Worm (Caenorhabditis elegans): ENCODE results near the gene hsp-75.
A peak's percentile ranks its signal among the peaks of the same experiment; 100 is the strongest.

Gene hsp-75

ce11 chrIII:7192942-7193665, 33.4 kb downstream of the hsp-75 start, which contains the start of gene mec-14:
Gene mec-14 (minus strand): TSS chrIII:7192992.
- no peak for TF ChIP-seq sox-4 (tag; optimal IDR thresholded peaks at IDR 0.05)
- TF ChIP-seq unc-86 (tag; optimal IDR thresholded peaks at IDR 0.05) = peak; percentile 39
- no peak for TF ChIP-seq ets-5 (GFP tag; IDR thresholded peaks at IDR 0.05)
- TF ChIP-seq sptf-1 (tag; optimal IDR thresholded peaks at IDR 0.05) = no peak

ce11 chrIII:7189581-7190128, 36.9 kb downstream of the hsp-75 start, which contains the start of gene rps-21:
Gene rps-21 (minus strand): TSS chrIII:7189631.
- no peak for TF ChIP-seq ces-1 (GFP tag; optimal IDR thresholded peaks at IDR 0.05)
- no peak for TF ChIP-seq pag-3 (tag; optimal IDR thresholded peaks at IDR 0.05; ENCODE audit: borderline replicate concordance, insufficient read depth)
- no peak for TF ChIP-seq nhr-84 (tag; optimal IDR thresholded peaks at IDR 0.05)
- TF ChIP-seq fkh-10 (GFP tag; optimal IDR thresholded peaks at IDR 0.05) = peak; percentile 12
- peak; percentile 49 for TF ChIP-seq irx-1 (tag; optimal IDR thresholded peaks at IDR 0.05)
- peak; percentile 30 for TF ChIP-seq F16B12.6 (tag; optimal IDR thresholded peaks at IDR 0.05)
- TF ChIP-seq ztf-4 (tag; optimal IDR thresholded peaks at IDR 0.05) = peak; percentile 29
- TF ChIP-seq C04F5.9 (tag; optimal IDR thresholded peaks at IDR 0.05) = peak; percentile 71
- no peak for TF ChIP-seq fkh-4 (tag; optimal IDR thresholded peaks at IDR 0.05; ENCODE audit: borderline replicate concordance)
- TF ChIP-seq dpl-1 (GFP tag; optimal IDR thresholded peaks at IDR 0.05) = peak; percentile 73 to 84 (median 82)
- peak; percentile 75 for TF ChIP-seq skn-1 (tag; optimal IDR thresholded peaks at IDR 0.05)
- 0 out of 2 replicates have a peak, but pooled peaks have one; percentile 9 for TF ChIP-seq mab-9 (GFP tag; IDR thresholded peaks at IDR 0.05)
- TF ChIP-seq rnt-1 (tag; optimal IDR thresholded peaks at IDR 0.05) = peak; percentile 82
- TF ChIP-seq hpl-2 (GFP tag; optimal IDR thresholded peaks at IDR 0.05) = peak; percentile 10
- peak; percentile 87 for TF ChIP-seq nhr-19 (GFP tag; conservative IDR thresholded peaks at IDR 0.05)
- peak; percentile 70 for TF ChIP-seq unc-130 (tag; optimal IDR thresholded peaks at IDR 0.05)
- TF ChIP-seq nhr-28 (tag; optimal IDR thresholded peaks at IDR 0.05) = no peak
- TF ChIP-seq nhr-11 (tag; optimal IDR thresholded peaks at IDR 0.05) = peak; percentile 1
- TF ChIP-seq aly-2 (tag; optimal IDR thresholded peaks at IDR 0.05) = no peak
- TF ChIP-seq zip-4 (GFP tag; optimal IDR thresholded peaks at IDR 0.05) = peak; percentile 27
- TF ChIP-seq ceh-82 (tag; optimal IDR thresholded peaks at IDR 0.05) = peak; percentile 59 to 94 (median 78)
- TF ChIP-seq isw-1 (GFP tag; IDR thresholded peaks at IDR 0.05) = peak; percentile 85
- TF ChIP-seq blmp-1 (tag; optimal IDR thresholded peaks at IDR 0.05) = peak; percentile 70
- TF ChIP-seq sox-4 (tag; optimal IDR thresholded peaks at IDR 0.05) = peak; percentile 25
- TF ChIP-seq ets-5 (GFP tag; IDR thresholded peaks at IDR 0.05) = no peak
- peak; percentile 84 to 92 for TF ChIP-seq lin-35 (GFP tag; optimal IDR thresholded peaks at IDR 0.05)
- no peak for TF ChIP-seq ceh-90 (tag; optimal IDR thresholded peaks at IDR 0.05)
- peak in 1 of 2 experiments; percentile 48 for TF ChIP-seq mdl-1 (tag; optimal IDR thresholded peaks at IDR 0.05)
- TF ChIP-seq ceh-63 (GFP tag; optimal IDR thresholded peaks at IDR 0.05) = no peak
- peak; percentile 63 for TF ChIP-seq grh-1 (GFP tag; IDR thresholded peaks at IDR 0.05)
- peak; percentile 55 for TF ChIP-seq nhr-237 (tag; optimal IDR thresholded peaks at IDR 0.05)
- TF ChIP-seq unc-86 (tag; optimal IDR thresholded peaks at IDR 0.05) = peak; percentile 71
- no peak for TF ChIP-seq nhr-12 (tag; optimal IDR thresholded peaks at IDR 0.05)
- no peak for TF ChIP-seq pqm-1 (tag; optimal IDR thresholded peaks at IDR 0.05)
- TF ChIP-seq egl-27 (tag; optimal IDR thresholded peaks at IDR 0.05) = peak; percentile 10 to 63
- TF ChIP-seq nhr-76 (tag; optimal IDR thresholded peaks at IDR 0.05) = no peak
- TF ChIP-seq C34B4.2 (tag; optimal IDR thresholded peaks at IDR 0.05) = no peak
- TF ChIP-seq elt-3 (tag; optimal IDR thresholded peaks at IDR 0.05) = peak in 2 of 6 experiments; percentile 53 to 62
- no peak for TF ChIP-seq sptf-1 (tag; optimal IDR thresholded peaks at IDR 0.05)
- no peak for TF ChIP-seq lin-39 (tag; optimal IDR thresholded peaks at IDR 0.05)
- peak; percentile 76 for TF ChIP-seq lin-14 (GFP tag; optimal IDR thresholded peaks at IDR 0.05)
- TF ChIP-seq unc-62 (GFP tag; optimal IDR thresholded peaks at IDR 0.05) = no peak
- no peak for TF ChIP-seq mef-2 (tag; optimal IDR thresholded peaks at IDR 0.05)
- TF ChIP-seq egl-13 (tag; optimal IDR thresholded peaks at IDR 0.05) = peak; percentile 22
- TF ChIP-seq aha-1 (tag; optimal IDR thresholded peaks at IDR 0.05) = no peak
- no peak for TF ChIP-seq hlh-4 (tag; optimal IDR thresholded peaks at IDR 0.05)
- TF ChIP-seq dsc-1 (tag; optimal IDR thresholded peaks at IDR 0.05) = peak; percentile 74
- TF ChIP-seq ceh-8 (GFP tag; optimal IDR thresholded peaks at IDR 0.05) = no peak

Measured in whole organism, L1 larva.